Worm (Caenorhabditis elegans): ENCODE measurements around the gene Y51H4A.935.

DNA sequence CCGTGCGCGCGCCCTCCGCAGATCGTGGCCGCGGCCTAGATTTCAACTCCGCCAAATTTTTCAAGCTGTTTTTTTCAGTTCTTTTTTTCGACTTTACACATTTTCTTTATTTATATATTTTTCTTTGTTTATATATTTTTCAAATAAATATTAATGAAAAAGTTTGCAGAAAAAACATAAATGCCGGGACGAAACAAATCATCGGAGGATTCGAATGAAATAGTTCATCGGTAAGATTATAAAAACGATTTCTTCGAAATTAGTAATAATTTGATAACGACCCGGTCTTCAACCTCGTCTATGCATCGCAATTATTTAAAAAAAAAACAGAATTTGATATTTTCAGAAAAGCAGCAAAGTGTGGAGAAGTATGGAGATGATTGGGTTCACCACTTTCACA, 26.3 kb upstream of the Y51H4A.935 start, which contains the start of gene Y51H4A.6:
- TF ChIP-seq nhr-237 (tag; optimal IDR thresholded peaks at IDR 0.05) (no peak), Y105C5A.15 (GFP tag; IDR thresholded peaks at IDR 0.05) (no peak), unc-62 (GFP tag; optimal IDR thresholded peaks at IDR 0.05 in 1 of 2) (no peak), unc-62 (tag; optimal IDR thresholded peaks at IDR 0.05) (no peak), lin-13 (GFP tag; optimal IDR thresholded peaks at IDR 0.05) (no peak), ceh-62 (tag; optimal IDR thresholded peaks at IDR 0.05) (no peak), lsy-2 (tag; optimal IDR thresholded peaks at IDR 0.05) (no peak), ztf-11 (tag; optimal IDR thresholded peaks at IDR 0.05) (no peak), snpc-4 (tag; optimal IDR thresholded peaks at IDR 0.05) (no peak), sdz-12 (GFP tag; optimal IDR thresholded peaks at IDR 0.05) (no peak)

Measured in whole organism, L4 larva.